Fruit fly (Drosophila melanogaster) whole organism, embryonic: ENCODE data around the gene CG6766.

ENCODE experiments used
- CG10543 ChIP-seq: fragments of 200-800 bp; sonication (Bioruptor generic); optimal IDR thresholded peaks from 3 replicates; lab custom pipeline; 2017; ENCODE audit warnings: missing biosample characterization, mild to moderate bottlenecking, missing genetic modification characterization, moderate library complexity
- CG12104 ChIP-seq: fragments of 200-800 bp; sonication (Bioruptor generic); optimal IDR thresholded peaks from 3 replicates; lab custom pipeline; 2016; ENCODE audit warnings: missing biosample characterization, missing genetic modification characterization
- CG12769 ChIP-seq: fragments of 200-800 bp; sonication (Bioruptor generic); optimal IDR thresholded peaks from 2 replicates; lab custom pipeline; 2019; ENCODE audit warnings: missing biosample characterization, mild to moderate bottlenecking, missing genetic modification characterization, moderate library complexity
- CG13624 ChIP-seq: fragments of 200-800 bp; sonication (Bioruptor generic); optimal IDR thresholded peaks from 2 replicates; lab custom pipeline; 2016; ENCODE audit warnings: missing biosample characterization, missing genetic modification characterization
- CG14050 ChIP-seq: fragments of 200-800 bp; sonication (Bioruptor generic); IDR thresholded peaks from 3 replicates; pipeline ENCODE4 v1.3.6; 2022; ENCODE audit warnings: missing biosample characterization, missing genetic modification characterization
- CG15269 ChIP-seq: fragments of 200-800 bp; sonication (Bioruptor generic); optimal IDR thresholded peaks from 2 replicates; lab custom pipeline; 2018; ENCODE audit warnings: missing biosample characterization, mild to moderate bottlenecking, missing genetic modification characterization, moderate library complexity
- CG2116 ChIP-seq: fragments of 200-800 bp; sonication (Bioruptor generic); optimal IDR thresholded peaks from 3 replicates; lab custom pipeline; 2018; ENCODE audit warnings: missing biosample characterization, mild to moderate bottlenecking, missing genetic modification characterization
- CG34376 ChIP-seq: fragments of 200-800 bp; sonication (Bioruptor generic); optimal IDR thresholded peaks from 2 replicates; lab custom pipeline; 2018; ENCODE audit warnings: missing biosample characterization, mild to moderate bottlenecking, missing genetic modification characterization
- CG3838 ChIP-seq: fragments of 200-800 bp; sonication (Bioruptor generic); optimal IDR thresholded peaks from 3 replicates; lab custom pipeline; 2016; ENCODE audit warnings: missing biosample characterization, missing genetic modification characterization
- CG43689 ChIP-seq: fragments of 200-800 bp; sonication (Bioruptor generic); IDR thresholded peaks from 2 replicates; pipeline ENCODE4 v1.3.6; 2022; ENCODE audit warnings: missing biosample characterization, missing genetic modification characterization
- CG7372 ChIP-seq: fragments of 200-800 bp; sonication (Bioruptor generic); IDR thresholded peaks from 2 replicates; pipeline ENCODE4 v1.3.6; 2022; ENCODE audit warnings: missing biosample characterization, missing genetic modification characterization
- CG7987 ChIP-seq: fragments of 200-800 bp; sonication (Bioruptor generic); optimal IDR thresholded peaks from 2 replicates; lab custom pipeline; 2018; ENCODE audit warnings: missing biosample characterization, mild to moderate bottlenecking, missing genetic modification characterization, moderate library complexity
- CG8290 ChIP-seq, 3 experiments: fragments of 200-800 bp; sonication (Bioruptor generic); optimal IDR thresholded peaks; 2 replicates each; lab custom pipeline; 2016 to 2019; ENCODE audit warnings: missing biosample characterization in 3 of 3, missing genetic modification characterization in 3 of 3, mild to moderate bottlenecking in 2 of 3, moderate library complexity in 1 of 3
- CG9727 ChIP-seq: fragments of 200-800 bp; sonication (Bioruptor generic); optimal IDR thresholded peaks from 3 replicates; lab custom pipeline; 2017; ENCODE audit warnings: missing biosample characterization, mild to moderate bottlenecking, missing genetic modification characterization
- CrebB ChIP-seq: fragments of 200-800 bp; sonication (Bioruptor generic); optimal IDR thresholded peaks from 3 replicates; lab custom pipeline; 2018; ENCODE audit warnings: missing biosample characterization, mild to moderate bottlenecking, missing genetic modification characterization
- HLH3B ChIP-seq: fragments of 200-800 bp; sonication (Bioruptor generic); IDR thresholded peaks from 2 replicates; pipeline ENCODE4 v1.3.6; 2022; ENCODE audit warnings: missing biosample characterization, missing genetic modification characterization
- HLHmδ ChIP-seq: fragments of 200-800 bp; sonication (Bioruptor generic); optimal IDR thresholded peaks from 2 replicates; lab custom pipeline; 2018; ENCODE audit warnings: missing biosample characterization, mild to moderate bottlenecking, missing genetic modification characterization, moderate library complexity
- HmgD ChIP-seq: fragments of 200-800 bp; sonication (Bioruptor generic); optimal IDR thresholded peaks from 3 replicates; lab custom pipeline; 2016; ENCODE audit warnings: missing biosample characterization, missing genetic modification characterization
- Hmr ChIP-seq: fragments of 200-800 bp; sonication (Bioruptor generic); optimal IDR thresholded peaks from 3 replicates; lab custom pipeline; 2017; ENCODE audit warnings: mild to moderate bottlenecking, missing biosample characterization, missing genetic modification reagents, missing genetic modification characterization
- Hr3 ChIP-seq: fragments of 200-800 bp; sonication (Bioruptor generic); optimal IDR thresholded peaks from 3 replicates; lab custom pipeline; 2016; ENCODE audit warnings: missing biosample characterization, missing genetic modification characterization
- Lhr ChIP-seq: fragments of 200-800 bp; sonication (Bioruptor generic); optimal IDR thresholded peaks from 3 replicates; lab custom pipeline; 2017; ENCODE audit warnings: mild to moderate bottlenecking, missing biosample characterization, missing genetic modification reagents, missing genetic modification characterization
- Meics ChIP-seq: fragments of 200-800 bp; sonication (Bioruptor generic); optimal IDR thresholded peaks from 2 replicates; lab custom pipeline; 2017; ENCODE audit warnings: missing biosample characterization, mild to moderate bottlenecking, missing genetic modification characterization
- Oli ChIP-seq: fragments of 200-800 bp; sonication (Bioruptor generic); optimal IDR thresholded peaks from 2 replicates; lab custom pipeline; 2018; ENCODE audit warnings: missing biosample characterization, mild to moderate bottlenecking, missing genetic modification characterization, moderate library complexity
- YL-1 ChIP-seq: fragments of 200-800 bp; sonication (Bioruptor generic); optimal IDR thresholded peaks from 3 replicates; lab custom pipeline; 2017; ENCODE audit warnings: missing biosample characterization, mild to moderate bottlenecking, missing genetic modification characterization
- aop ChIP-seq: fragments of 200-800 bp; sonication (Bioruptor generic); IDR thresholded peaks from 2 replicates; pipeline ENCODE4 v1.3.6; 2022; ENCODE audit warnings: missing biosample characterization, missing genetic modification characterization
- caup ChIP-seq: fragments of 200-800 bp; sonication (Bioruptor generic); optimal IDR thresholded peaks from 3 replicates; lab custom pipeline; 2017; ENCODE audit warnings: missing biosample characterization, mild to moderate bottlenecking, missing genetic modification characterization, moderate library complexity; ENCODE audit not compliant: severe bottlenecking
- chm ChIP-seq: fragments of 200-800 bp; sonication (Bioruptor generic); IDR thresholded peaks from 2 replicates; pipeline ENCODE4 v1.3.6; 2022; ENCODE audit warnings: missing biosample characterization, missing genetic modification characterization
- crc ChIP-seq: fragments of 200-800 bp; sonication (Bioruptor generic); optimal IDR thresholded peaks from 2 replicates; lab custom pipeline; 2016; ENCODE audit warnings: missing biosample characterization, missing genetic modification characterization
- croc ChIP-seq: fragments of 200-800 bp; sonication (Bioruptor generic); conservative IDR thresholded peaks from 3 replicates; pipeline ENCODE4 v1.3.6; 2022; ENCODE audit warnings: missing biosample characterization, missing genetic modification characterization
- cwo ChIP-seq: fragments of 200-800 bp; sonication (Bioruptor generic); optimal IDR thresholded peaks from 3 replicates; lab custom pipeline; 2017; ENCODE audit warnings: missing biosample characterization, missing genetic modification characterization, mild to moderate bottlenecking, moderate library complexity, missing genetic modification reagents
- dmrt11E ChIP-seq: fragments of 200-800 bp; sonication (Bioruptor generic); optimal IDR thresholded peaks from 3 replicates; lab custom pipeline; 2018; ENCODE audit warnings: missing biosample characterization, mild to moderate bottlenecking, missing genetic modification characterization, moderate library complexity
- dpn ChIP-seq, 2 experiments: fragments of 200-800 bp; sonication (Bioruptor generic); optimal IDR thresholded peaks; 3 replicates each; lab custom pipeline; 2016; ENCODE audit warnings: missing biosample characterization in 2 of 2, missing genetic modification characterization in 2 of 2
- ems ChIP-seq: fragments of 200-800 bp; sonication (Bioruptor generic); optimal IDR thresholded peaks from 3 replicates; lab custom pipeline; 2016; ENCODE audit warnings: missing biosample characterization, missing genetic modification characterization
- exex ChIP-seq: fragments of 200-800 bp; sonication (Bioruptor generic); optimal IDR thresholded peaks from 4 replicates; lab custom pipeline; 2018; ENCODE audit warnings: missing biosample characterization, mild to moderate bottlenecking, missing genetic modification characterization, moderate library complexity
- her ChIP-seq: fragments of 200-800 bp; sonication (Bioruptor generic); optimal IDR thresholded peaks from 2 replicates; lab custom pipeline; 2016; ENCODE audit warnings: missing biosample characterization, missing genetic modification characterization
- kni ChIP-seq: fragments of 200-800 bp; sonication (Bioruptor generic); optimal IDR thresholded peaks from 3 replicates; lab custom pipeline; 2017; ENCODE audit warnings: mild to moderate bottlenecking, missing biosample characterization, missing genetic modification reagents, missing genetic modification characterization
- lilli ChIP-seq: fragments of 200-800 bp; sonication (Bioruptor generic); optimal IDR thresholded peaks from 3 replicates; lab custom pipeline; 2016; ENCODE audit warnings: missing biosample characterization, missing genetic modification characterization
- oc ChIP-seq: fragments of 200-800 bp; sonication (Bioruptor generic); optimal IDR thresholded peaks from 2 replicates; lab custom pipeline; 2018; ENCODE audit warnings: missing biosample characterization, mild to moderate bottlenecking, missing genetic modification characterization, moderate library complexity
- onecut ChIP-seq: fragments of 200-800 bp; sonication (Bioruptor generic); IDR thresholded peaks from 2 replicates; pipeline ENCODE4 v1.3.6; 2022; ENCODE audit warnings: missing biosample characterization, missing genetic modification characterization
- otp ChIP-seq: fragments of 200-800 bp; sonication (Bioruptor generic); IDR thresholded peaks from 3 replicates; pipeline ENCODE4, ENCODE4 v1.3.6; 2022; ENCODE audit warnings: missing biosample characterization, missing genetic modification characterization
- pnt ChIP-seq: fragments of 200-800 bp; sonication (Bioruptor generic); optimal IDR thresholded peaks from 3 replicates; lab custom pipeline; 2016; ENCODE audit warnings: missing biosample characterization, missing genetic modification characterization
- pros ChIP-seq: fragments of 200-800 bp; sonication (Bioruptor generic); optimal IDR thresholded peaks from 3 replicates; lab custom pipeline; 2019; ENCODE audit warnings: missing biosample characterization, mild to moderate bottlenecking, missing genetic modification characterization, moderate library complexity
- sisA ChIP-seq: fragments of 200-800 bp; sonication (Bioruptor generic); IDR thresholded peaks from 2 replicates; pipeline ENCODE4 v1.3.6; 2022; ENCODE audit warnings: missing biosample characterization, missing genetic modification characterization
- slbo ChIP-seq: fragments of 200-800 bp; sonication (Bioruptor generic); IDR thresholded peaks from 2 replicates; pipeline ENCODE4 v1.3.6; 2022; ENCODE audit warnings: missing biosample characterization, missing genetic modification characterization
- slou ChIP-seq: fragments of 200-800 bp; sonication (Bioruptor generic); optimal IDR thresholded peaks from 3 replicates; lab custom pipeline; 2016; ENCODE audit warnings: missing biosample characterization, missing genetic modification characterization
- sqz ChIP-seq: fragments of 200-800 bp; sonication (Bioruptor generic); optimal IDR thresholded peaks from 3 replicates; lab custom pipeline; 2018; ENCODE audit warnings: missing biosample characterization, mild to moderate bottlenecking, missing genetic modification characterization
- tap ChIP-seq: fragments of 200-800 bp; optimal IDR thresholded peaks from 3 replicates; lab custom pipeline; 2019; ENCODE audit warnings: missing biosample characterization, mild to moderate bottlenecking, missing genetic modification characterization, moderate library complexity
- wek ChIP-seq: fragments of 200-800 bp; sonication (Bioruptor generic); optimal IDR thresholded peaks from 3 replicates; lab custom pipeline; 2018; ENCODE audit warnings: missing biosample characterization, mild to moderate bottlenecking, missing genetic modification characterization, moderate library complexity

The CG6766 gene

DNA sequence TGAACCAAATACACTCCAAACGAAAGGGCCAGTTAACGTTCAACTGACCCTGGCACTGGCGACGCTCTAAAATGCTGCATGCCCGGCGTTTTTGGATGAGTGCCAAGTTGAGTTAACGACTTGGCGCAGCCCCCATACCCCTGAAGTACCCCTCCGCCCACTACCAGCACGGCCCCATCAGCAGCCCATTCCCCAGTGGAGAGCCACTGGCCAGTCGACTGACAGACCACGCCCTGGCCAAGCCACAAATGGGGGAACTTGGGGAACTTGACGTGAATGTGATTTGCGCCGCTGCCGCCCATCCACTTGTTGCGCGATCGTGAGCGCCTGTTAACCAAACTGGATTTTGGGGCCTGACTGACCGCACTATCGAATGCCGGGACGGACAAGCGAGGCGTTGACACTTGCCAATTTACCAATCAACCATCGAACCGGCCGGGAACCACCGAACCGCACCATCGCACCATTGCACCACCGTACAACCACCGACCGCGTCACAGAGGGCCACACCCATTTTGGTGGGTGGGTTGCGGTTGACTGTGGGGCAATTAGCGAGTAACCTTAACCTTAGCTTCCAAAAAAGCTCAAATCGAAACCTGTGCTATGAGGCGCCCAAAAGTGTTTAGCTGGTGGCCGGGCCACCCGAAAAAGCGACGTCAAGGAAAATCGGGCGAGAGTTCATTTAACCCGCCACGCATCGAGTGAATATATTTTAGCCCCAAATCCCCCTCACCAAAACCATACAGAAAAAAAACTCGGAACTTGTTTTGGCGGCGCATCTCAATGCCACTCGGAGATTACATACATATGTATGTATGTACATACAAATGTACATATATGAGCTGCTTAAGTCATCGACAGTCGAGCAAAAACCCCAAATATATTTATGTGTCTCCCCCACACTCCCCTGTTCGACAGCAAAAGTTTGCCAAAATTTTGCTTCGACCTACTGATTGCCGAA is 34.8 kb downstream of the CG6766 start:
- TF ChIP-seq croc: no peak
- TF ChIP-seq chm (GFP tag; lab: Robert Waterston, UW): no peak
- no peak for TF ChIP-seq slou (GFP tag; lab: Kevin White, UChicago)
- TF ChIP-seq CG14050 (GFP tag; lab: Robert Waterston, UW): no peak
- TF ChIP-seq sisA (GFP tag; lab: Robert Waterston, UW): no peak
- peak; percentile 50 for TF ChIP-seq pros (GFP tag; lab: Kevin White, UChicago)
- peak; percentile 41 for TF ChIP-seq CG15269 (tag; lab: Kevin White, UChicago)
- TF ChIP-seq oc (tag; lab: Kevin White, UChicago): no peak
- TF ChIP-seq CG12104 (GFP tag; lab: Kevin White, UChicago): no peak
- no peak for TF ChIP-seq CG3838
- TF ChIP-seq CG2116 (GFP tag; lab: Kevin White, UChicago): no peak
- TF ChIP-seq kni: peak; percentile 95
- TF ChIP-seq CrebB (tag; lab: Kevin White, UChicago): peak; percentile 3
- no peak for TF ChIP-seq dmrt11E (tag; lab: Kevin White, UChicago)
- no peak for TF ChIP-seq CG43689
- peak; percentile 84 for TF ChIP-seq cwo
- peak; percentile 98 for TF ChIP-seq CG10543 (GFP tag; lab: Kevin White, UChicago)
- TF ChIP-seq onecut (GFP tag; lab: Robert Waterston, UW): no peak
- TF ChIP-seq CG7987 (GFP tag; lab: Kevin White, UChicago): peak; percentile 71
- TF ChIP-seq slbo (GFP tag; lab: Robert Waterston, UW): no peak
- no peak for TF ChIP-seq CG9727 (GFP tag; lab: Kevin White, UChicago)
- TF ChIP-seq caup (GFP tag; lab: Kevin White, UChicago): peak; percentile 16
- TF ChIP-seq HLH3B (GFP tag; lab: Robert Waterston, UW): no peak
- no peak for TF ChIP-seq lilli (GFP tag; lab: Kevin White, UChicago)
- TF ChIP-seq her: no peak
- TF ChIP-seq CG12769 (tag; lab: Kevin White, UChicago): peak; percentile 100
- peak; percentile 92 for TF ChIP-seq sqz (GFP tag; lab: Kevin White, UChicago)
- TF ChIP-seq Hmr: peak; percentile 39
- peak; percentile 42 for TF ChIP-seq HLHmδ (GFP tag; lab: Kevin White, UChicago)
- peak; percentile 44 for TF ChIP-seq Hr3 (GFP tag; lab: Kevin White, UChicago)
- TF ChIP-seq Oli (tag; lab: Kevin White, UChicago): no peak
- no peak for TF ChIP-seq ems (GFP tag; lab: Kevin White, UChicago)
- no peak for TF ChIP-seq tap (tag; lab: Kevin White, UChicago)
- peak; percentile 61 for TF ChIP-seq exex (tag; lab: Kevin White, UChicago)
- no peak for TF ChIP-seq HmgD (GFP tag; lab: Kevin White, UChicago)
- no peak for TF ChIP-seq dpn (GFP tag; optimal IDR thresholded peaks at IDR 0.05; lab: Kevin White, UChicago)
- no peak for TF ChIP-seq crc (GFP tag; lab: Kevin White, UChicago)
- peak; percentile 28 for TF ChIP-seq Lhr
- no peak for TF ChIP-seq otp (GFP tag; lab: Robert Waterston, UW)
- TF ChIP-seq CG13624 (GFP tag; lab: Kevin White, UChicago): no peak
- TF ChIP-seq CG7372 (GFP tag; lab: Robert Waterston, UW): no peak
- TF ChIP-seq aop (GFP tag; lab: Robert Waterston, UW): no peak
- TF ChIP-seq CG34376 (GFP tag; lab: Kevin White, UChicago): peak; percentile 47
- no peak for TF ChIP-seq pnt (GFP tag; lab: Kevin White, UChicago)
- no peak for TF ChIP-seq wek
- TF ChIP-seq Meics (GFP tag; lab: Kevin White, UChicago): no peak
- no peak for TF ChIP-seq CG8290 (GFP tag; optimal IDR thresholded peaks at IDR 0.05; lab: Kevin White, UChicago)
- TF ChIP-seq CG8290 (tag; optimal IDR thresholded peaks at IDR 0.05; lab: Kevin White, UChicago): peak in 1 of 2 experiments; percentile 55
- no peak for TF ChIP-seq YL-1 (GFP tag; lab: Kevin White, UChicago)
